Worm (Caenorhabditis elegans) whole organism, young adult: ENCODE results near the gene C32B5.6.
"Not testable (repeated sequence)": the region's sequence is repeated elsewhere in the genome, so short reads cannot be mapped to it uniquely, and the experiment has no call there.

ENCODE experiments used
- F52B5.7 ChIP-seq: sonication (generic microtip); optimal IDR thresholded peaks from 2 replicates; lab custom pipeline; 2016; ENCODE audit warnings: mild to moderate bottlenecking, missing genetic modification characterization, missing compliant biosample characterization
- K12H6.12 ChIP-seq: fragments of 200-800 bp; sonication (Bioruptor generic); optimal IDR thresholded peaks from 2 replicates; lab custom pipeline; 2018; ENCODE audit warnings: mild to moderate bottlenecking, missing genetic modification characterization, missing compliant biosample characterization
- Y53G8AR.9 ChIP-seq: fragments of 200-800 bp; sonication (Bioruptor generic); conservative IDR thresholded peaks from 2 replicates; pipeline ENCODE4 v1.3.6; 2022; ENCODE audit warnings: missing genetic modification reagents, missing genetic modification characterization, missing compliant biosample characterization
- ama-1 ChIP-seq, 3 experiments: fragments of 150-350 bp in 1 of 3; sonication (generic microtip) in 2 of 3; optimal IDR thresholded peaks; 2 replicates each; lab custom pipeline; 2014 to 2018; ENCODE audit warnings: missing biosample characterization in 2 of 3, missing genetic modification characterization in 2 of 3, missing genetic modification reagents in 2 of 3
- aptf-2 ChIP-seq: fragments of 200-800 bp; sonication (Bioruptor generic); conservative IDR thresholded peaks from 2 replicates; pipeline ENCODE4 v1.3.6; 2022; ENCODE audit warnings: missing genetic modification reagents, missing genetic modification characterization, missing compliant biosample characterization
- bed-1 ChIP-seq: fragments of 200-800 bp; sonication (Bioruptor generic); IDR thresholded peaks from 2 replicates; pipeline ENCODE4 v1.3.6; 2022; ENCODE audit warnings: missing genetic modification reagents, missing genetic modification characterization, missing compliant biosample characterization
- efl-1 ChIP-seq: fragments of 150-350 bp; optimal IDR thresholded peaks from 2 replicates; lab custom pipeline; 2014; ENCODE audit warnings: missing biosample characterization, missing genetic modification reagents, missing genetic modification characterization
- hlh-26 ChIP-seq: fragments of 200-800 bp; sonication (Bioruptor generic); conservative IDR thresholded peaks from 2 replicates; pipeline ENCODE4 v1.3.6; 2022; ENCODE audit warnings: missing genetic modification reagents, missing genetic modification characterization, missing compliant biosample characterization
- lin-35 ChIP-seq, 3 experiments: fragments of 150-350 bp in 2 of 3; sonication (generic microtip) in 1 of 3; optimal IDR thresholded peaks; 2 replicates each; lab custom pipeline; 2014 to 2018; ENCODE audit warnings: missing biosample characterization in 3 of 3, missing genetic modification characterization in 3 of 3, missing genetic modification reagents in 3 of 3
- madf-3 ChIP-seq: fragments of 200-800 bp; sonication (Bioruptor generic); IDR thresholded peaks from 2 replicates; pipeline ENCODE4 v1.3.6; 2022; ENCODE audit warnings: missing genetic modification reagents, missing genetic modification characterization, missing compliant biosample characterization
- snpc-1.3 ChIP-seq: sonication (generic microtip); optimal IDR thresholded peaks from 2 replicates; lab custom pipeline; 2017; ENCODE audit warnings: missing genetic modification characterization, mild to moderate bottlenecking, missing compliant biosample characterization, antibody characterized with exemption, moderate library complexity, missing genotype, missing genetic modification reagents; ENCODE audit not compliant: insufficient read depth
- ztf-25 ChIP-seq: fragments of 200-800 bp; sonication (Bioruptor generic); IDR thresholded peaks from 2 replicates; pipeline ENCODE4 v1.3.6; 2022; ENCODE audit warnings: missing genetic modification reagents, missing genetic modification characterization, missing compliant biosample characterization

ce11 chrII:954626-955025, 13.6 kb upstream of the C32B5.6 start, which contains the start of gene fbxc-7:
- not testable (repeated sequence) for TF ChIP-seq F52B5.7 (tag; lab: Kevin White, UChicago); hlh-26 (GFP tag; lab: Robert Waterston, UW); aptf-2 (GFP tag; lab: Robert Waterston, UW); ama-1 (optimal IDR thresholded peaks at IDR 0.05; lab: Kevin White, UChicago); ama-1 (GFP tag; optimal IDR thresholded peaks at IDR 0.05; lab: Kevin White, UChicago); bed-1 (GFP tag; lab: Robert Waterston, UW); madf-3 (GFP tag; lab: Robert Waterston, UW); snpc-1.3; lin-35 (GFP tag; optimal IDR thresholded peaks at IDR 0.05; lab: Kevin White, UChicago); ztf-25 (GFP tag; lab: Robert Waterston, UW); K12H6.12 (tag; lab: Kevin White, UChicago); Y53G8AR.9; efl-1 (GFP tag; lab: Kevin White, UChicago)
